Worm (Caenorhabditis elegans) whole organism, L2 larva: ENCODE data around the gene Y39A1A.21.

ENCODE experiments used
- C34F6.9 ChIP-seq: fragments of 150-350 bp; optimal IDR thresholded peaks from 2 replicates; lab custom pipeline; 2014; ENCODE audit warnings: missing biosample characterization, missing genetic modification characterization
- F13H6.1 ChIP-seq: sonication (generic microtip); optimal IDR thresholded peaks from 2 replicates; lab custom pipeline; 2016; ENCODE audit warnings: missing genetic modification characterization, missing compliant biosample characterization
- R02D3.7 ChIP-seq: fragments of 150-350 bp; optimal IDR thresholded peaks from 2 replicates; lab custom pipeline; 2014; ENCODE audit warnings: missing biosample characterization, missing genetic modification characterization
- ZK546.5 ChIP-seq: sonication (generic microtip); optimal IDR thresholded peaks from 2 replicates; lab custom pipeline; 2017; ENCODE audit warnings: missing biosample characterization, missing genetic modification characterization
- alr-1 ChIP-seq: fragments of 150-350 bp; optimal IDR thresholded peaks from 2 replicates; lab custom pipeline; 2014; ENCODE audit warnings: missing biosample characterization, missing genetic modification characterization
- ceh-16 ChIP-seq: fragments of 150-350 bp; optimal IDR thresholded peaks from 2 replicates; lab custom pipeline; 2014; ENCODE audit warnings: missing biosample characterization, missing genetic modification characterization
- ceh-82 ChIP-seq: fragments of 150-350 bp; optimal IDR thresholded peaks from 2 replicates; lab custom pipeline; 2014; ENCODE audit warnings: missing biosample characterization, missing genetic modification characterization
- crh-2 ChIP-seq: sonication (generic microtip); optimal IDR thresholded peaks from 2 replicates; lab custom pipeline; 2017; ENCODE audit warnings: missing biosample characterization, missing genetic modification characterization
- dmd-4 ChIP-seq: sonication (generic microtip); optimal IDR thresholded peaks from 2 replicates; lab custom pipeline; 2017; ENCODE audit warnings: missing biosample characterization, missing genetic modification characterization
- elt-1 ChIP-seq: fragments of 150-350 bp; optimal IDR thresholded peaks from 2 replicates; lab custom pipeline; 2014; ENCODE audit warnings: missing biosample characterization, missing genetic modification characterization
- elt-3 ChIP-seq: sonication (generic microtip); optimal IDR thresholded peaks from 2 replicates; lab custom pipeline; 2017; ENCODE audit warnings: missing biosample characterization, missing genetic modification characterization
- fos-1 ChIP-seq: fragments of 150-350 bp; optimal IDR thresholded peaks from 2 replicates; lab custom pipeline; 2014; ENCODE audit warnings: missing biosample characterization, missing genetic modification characterization
- lin-11 ChIP-seq: fragments of 150-350 bp; sonication (generic microtip); optimal IDR thresholded peaks from 2 replicates; lab custom pipeline; 2014; ENCODE audit warnings: missing biosample characterization, missing genetic modification characterization, inconsistent platforms, mixed read lengths
- lin-13 ChIP-seq: fragments of 150-350 bp; optimal IDR thresholded peaks from 2 replicates; lab custom pipeline; 2014; ENCODE audit warnings: missing biosample characterization, missing genetic modification reagents, missing genetic modification characterization
- lin-39 ChIP-seq: fragments of 150-350 bp; optimal IDR thresholded peaks from 2 replicates; lab custom pipeline; 2014; ENCODE audit warnings: missing biosample characterization, missing genetic modification reagents, missing genetic modification characterization
- lsy-2 ChIP-seq, 2 experiments: fragments of 150-350 bp in 1 of 2; sonication (generic microtip) in 1 of 2; optimal IDR thresholded peaks; 2 replicates each; lab custom pipeline; 2014 to 2017; ENCODE audit warnings: missing biosample characterization in 2 of 2, missing genetic modification characterization in 2 of 2
- mab-5 ChIP-seq: fragments of 150-350 bp; optimal IDR thresholded peaks from 2 replicates; lab custom pipeline; 2014; ENCODE audit warnings: missing biosample characterization, missing genetic modification characterization
- mbf-1 ChIP-seq: sonication (generic microtip); optimal IDR thresholded peaks from 2 replicates; lab custom pipeline; 2017; ENCODE audit warnings: missing biosample characterization, missing genetic modification characterization
- mdl-1 ChIP-seq, 2 experiments: fragments of 150-350 bp in 1 of 2; sonication (generic microtip) in 1 of 2; optimal IDR thresholded peaks; 2 replicates each; lab custom pipeline; 2017; ENCODE audit warnings: missing biosample characterization in 2 of 2, missing genetic modification characterization in 2 of 2
- nhr-10 ChIP-seq: sonication (generic microtip); optimal IDR thresholded peaks from 2 replicates; lab custom pipeline; 2017; ENCODE audit warnings: missing biosample characterization, missing genetic modification characterization
- nhr-11 ChIP-seq: fragments of 150-350 bp; optimal IDR thresholded peaks from 2 replicates; lab custom pipeline; 2014; ENCODE audit warnings: missing biosample characterization, missing genetic modification characterization
- nhr-12 ChIP-seq: fragments of 150-350 bp; optimal IDR thresholded peaks from 2 replicates; lab custom pipeline; 2014; ENCODE audit warnings: missing biosample characterization, missing genetic modification characterization
- nhr-129 ChIP-seq: fragments of 150-350 bp; optimal IDR thresholded peaks from 2 replicates; lab custom pipeline; 2014; ENCODE audit warnings: missing biosample characterization, missing genetic modification characterization
- nhr-21 ChIP-seq: fragments of 150-350 bp; optimal IDR thresholded peaks from 2 replicates; lab custom pipeline; 2014; ENCODE audit warnings: missing biosample characterization, missing genetic modification characterization
- nhr-23 ChIP-seq: fragments of 150-350 bp; optimal IDR thresholded peaks from 2 replicates; lab custom pipeline; 2014; ENCODE audit warnings: missing biosample characterization, missing genetic modification reagents, missing genetic modification characterization
- nhr-237 ChIP-seq: fragments of 150-350 bp; optimal IDR thresholded peaks from 2 replicates; lab custom pipeline; 2014; ENCODE audit warnings: missing biosample characterization, missing genetic modification characterization
- nhr-25 ChIP-seq: fragments of 150-350 bp; sonication (generic microtip); optimal IDR thresholded peaks from 3 replicates; lab custom pipeline; 2014; ENCODE audit warnings: missing biosample characterization, missing genetic modification characterization
- sem-4 ChIP-seq: fragments of 150-350 bp; optimal IDR thresholded peaks from 2 replicates; lab custom pipeline; 2014; ENCODE audit warnings: missing biosample characterization, missing genetic modification reagents, missing genetic modification characterization
- skn-1 ChIP-seq: sonication (generic microtip); optimal IDR thresholded peaks from 2 replicates; lab custom pipeline; 2017; ENCODE audit warnings: missing biosample characterization, missing genetic modification characterization
- sma-3 ChIP-seq: sonication (generic microtip); optimal IDR thresholded peaks from 2 replicates; lab custom pipeline; 2016; ENCODE audit warnings: missing genetic modification reagents, missing genetic modification characterization, missing compliant biosample characterization
- sma-9 ChIP-seq, 2 experiments: fragments of 150-350 bp in 1 of 2; sonication (generic microtip) in 1 of 2; optimal IDR thresholded peaks; 2 replicates each; lab custom pipeline; 2014 to 2016; ENCODE audit warnings: missing genetic modification characterization in 2 of 2, mild to moderate bottlenecking in 1 of 2, missing biosample characterization in 1 of 2, missing compliant biosample characterization in 1 of 2, missing genetic modification reagents in 1 of 2, moderate library complexity in 1 of 2
- snpc-4 ChIP-seq: fragments of 150-350 bp; optimal IDR thresholded peaks from 2 replicates; lab custom pipeline; 2014; ENCODE audit warnings: missing biosample characterization, missing genetic modification characterization
- unc-55 ChIP-seq: fragments of 150-350 bp; sonication (generic microtip); optimal IDR thresholded peaks from 3 replicates; lab custom pipeline; 2014; ENCODE audit warnings: missing biosample characterization, missing genetic modification reagents, missing genetic modification characterization
- zag-1 ChIP-seq: fragments of 150-350 bp; optimal IDR thresholded peaks from 2 replicates; lab custom pipeline; 2014; ENCODE audit warnings: missing biosample characterization, missing genetic modification characterization
- ztf-1 ChIP-seq: fragments of 200-800 bp; sonication (Bioruptor generic); conservative IDR thresholded peaks from 2 replicates; pipeline ENCODE4 v1.3.6; 2022; ENCODE audit warnings: missing genetic modification characterization, missing compliant biosample characterization
- ztf-11 ChIP-seq: sonication (generic microtip); optimal IDR thresholded peaks from 2 replicates; lab custom pipeline; 2017; ENCODE audit warnings: missing biosample characterization, missing genetic modification characterization

Gene Y39A1A.21

DNA sequence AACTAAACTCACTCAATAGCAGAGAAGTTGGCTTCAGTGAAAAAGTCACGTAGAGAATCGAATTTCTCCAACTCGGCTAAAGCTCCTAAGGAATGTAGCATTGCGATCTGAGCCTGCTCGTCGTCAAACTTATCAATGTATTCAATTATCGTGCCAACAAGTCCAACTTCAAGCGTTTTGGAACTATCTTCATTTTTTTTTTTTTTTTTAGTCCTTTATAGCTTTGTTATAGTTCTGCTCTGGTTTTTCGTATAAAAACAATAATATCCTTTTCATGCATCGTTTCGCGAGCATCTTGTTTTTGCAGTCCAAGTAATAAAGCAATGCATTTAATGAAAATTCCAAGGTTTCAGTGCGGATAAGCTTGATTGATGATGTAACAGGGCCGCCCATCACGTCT, 17.8 kb downstream of the Y39A1A.21 start, which contains the start of gene Y39A1A.31:
Y39A1A.31 (minus strand) TSS at position 101 of the 400 bp plus-strand sequence.
- TF ChIP-seq nhr-23 (tag; lab: Kevin White, UChicago), result no peak
- no peak for TF ChIP-seq C34F6.9 (tag; lab: Kevin White, UChicago)
- TF ChIP-seq snpc-4 (tag; lab: Kevin White, UChicago), result no peak
- TF ChIP-seq sem-4 (tag; lab: Kevin White, UChicago), result no peak
- TF ChIP-seq sma-3 (GFP tag; lab: Kevin White, UChicago), result no peak
- no peak for TF ChIP-seq lin-39 (tag; lab: Kevin White, UChicago)
- no peak for TF ChIP-seq nhr-12
- no peak for TF ChIP-seq ztf-1
- no peak for TF ChIP-seq zag-1
- no peak for TF ChIP-seq lin-13
- TF ChIP-seq elt-1 (tag; lab: Kevin White, UChicago), result no peak
- TF ChIP-seq skn-1 (tag; lab: Kevin White, UChicago), result no peak
- TF ChIP-seq crh-2 (tag; lab: Kevin White, UChicago), result no peak
- TF ChIP-seq ceh-16 (tag; lab: Kevin White, UChicago), result no peak
- no peak for TF ChIP-seq ZK546.5 (tag; lab: Kevin White, UChicago)
- no peak for TF ChIP-seq fos-1 (tag; lab: Kevin White, UChicago)
- TF ChIP-seq R02D3.7 (tag; lab: Kevin White, UChicago), result no peak

- TF ChIP-seq snpc-4 (tag; lab: Kevin White, UChicago) (no peak), fos-1 (tag; lab: Kevin White, UChicago) (no peak), unc-55 (no peak), elt-1 (tag; lab: Kevin White, UChicago) (no peak), nhr-12 (no peak), nhr-11 (tag; lab: Kevin White, UChicago) (no peak), ztf-11 (tag; lab: Kevin White, UChicago) (no peak), lsy-2 (tag; optimal IDR thresholded peaks at IDR 0.05; lab: Kevin White, UChicago) (no peak), F13H6.1 (no peak), mbf-1 (tag; lab: Kevin White, UChicago) (no peak), ZK546.5 (tag; lab: Kevin White, UChicago) (no peak), crh-2 (tag; lab: Kevin White, UChicago) (no peak), dmd-4 (tag; lab: Kevin White, UChicago) (no peak), mab-5 (tag; lab: Kevin White, UChicago) (no peak), alr-1 (tag; lab: Kevin White, UChicago) (no peak), sma-3 (GFP tag; lab: Kevin White, UChicago) (no peak), zag-1 (no peak), nhr-10 (tag; lab: Kevin White, UChicago) (no peak), nhr-237 (tag; lab: Kevin White, UChicago) (no peak), elt-3 (tag; lab: Kevin White, UChicago) (no peak)
- TF ChIP-seq, all 48 proteins: peak for 0
Observed at ce11 chrIII:10678971-10679370, 27.9 kb downstream of the Y39A1A.21 start, which contains the start of gene Y39A1A.16. Gene Y39A1A.16 (plus strand): TSS chrIII:10679271.

DNA sequence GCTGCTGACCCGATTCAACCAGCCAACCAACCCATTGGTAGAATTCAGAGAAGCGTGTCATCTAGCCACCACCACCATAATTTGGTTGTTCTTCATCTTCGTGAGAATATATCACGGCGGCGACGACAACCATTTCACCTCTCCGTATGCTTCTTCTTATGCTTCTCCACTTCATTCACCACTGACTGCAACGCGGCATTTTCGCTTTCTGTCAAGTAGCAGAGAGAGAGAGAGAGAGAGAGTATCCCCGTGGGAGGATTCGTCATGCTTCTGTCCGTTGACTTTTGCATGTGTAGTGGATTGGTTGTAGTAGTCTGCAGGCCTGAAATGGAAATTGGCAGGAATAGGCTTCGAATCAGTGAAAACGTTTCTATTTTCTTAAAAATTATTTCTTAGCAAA, 34.9 kb downstream of the Y39A1A.21 start:
- TF ChIP-seq crh-2 (tag; lab: Kevin White, UChicago) (no peak), snpc-4 (tag; lab: Kevin White, UChicago) (no peak), nhr-23 (tag; lab: Kevin White, UChicago) (no peak), mdl-1 (tag; optimal IDR thresholded peaks at IDR 0.05; lab: Kevin White, UChicago) (no peak), sma-3 (GFP tag; lab: Kevin White, UChicago) (no peak), lsy-2 (tag; optimal IDR thresholded peaks at IDR 0.05; lab: Kevin White, UChicago) (no peak), mab-5 (tag; lab: Kevin White, UChicago) (no peak), sma-9 (GFP tag; optimal IDR thresholded peaks at IDR 0.05; lab: Kevin White, UChicago) (no peak), sma-9 (tag; optimal IDR thresholded peaks at IDR 0.05; lab: Kevin White, UChicago) (no peak)

- no peak for TF ChIP-seq nhr-21 (tag; lab: Kevin White, UChicago)
- TF ChIP-seq zag-1, result no peak
- TF ChIP-seq ztf-11 (tag; lab: Kevin White, UChicago), result no peak
- TF ChIP-seq C34F6.9 (tag; lab: Kevin White, UChicago), result no peak
- no peak for TF ChIP-seq nhr-25 (tag; lab: Kevin White, UChicago)
- no peak for TF ChIP-seq lin-13
- no peak for TF ChIP-seq lin-11 (tag; lab: Kevin White, UChicago)
- no peak for TF ChIP-seq nhr-129 (tag; lab: Kevin White, UChicago)
- no peak for TF ChIP-seq elt-1 (tag; lab: Kevin White, UChicago)
- TF ChIP-seq sma-3 (GFP tag; lab: Kevin White, UChicago), result no peak
- TF ChIP-seq ceh-82 (tag; lab: Kevin White, UChicago), result no peak
- no peak for TF ChIP-seq skn-1 (tag; lab: Kevin White, UChicago)
Observed at ce11 chrIII:10666640-10667039, 40.2 kb downstream of the Y39A1A.21 start.
